Worm (Caenorhabditis elegans) whole organism, L2 larva: ENCODE results near the gene msp-19.

Source experiments
- C34F6.9 ChIP-seq: fragments of 150-350 bp; optimal IDR thresholded peaks from 2 replicates; lab custom pipeline; 2014; ENCODE audit warnings: missing biosample characterization, missing genetic modification characterization
- R02D3.7 ChIP-seq: fragments of 150-350 bp; optimal IDR thresholded peaks from 2 replicates; lab custom pipeline; 2014; ENCODE audit warnings: missing biosample characterization, missing genetic modification characterization
- ZK546.5 ChIP-seq: sonication (generic microtip); optimal IDR thresholded peaks from 2 replicates; lab custom pipeline; 2017; ENCODE audit warnings: missing biosample characterization, missing genetic modification characterization
- alr-1 ChIP-seq: fragments of 150-350 bp; optimal IDR thresholded peaks from 2 replicates; lab custom pipeline; 2014; ENCODE audit warnings: missing biosample characterization, missing genetic modification characterization
- ama-1 ChIP-seq: fragments of 150-350 bp; optimal IDR thresholded peaks from 2 replicates; lab custom pipeline; 2018; ENCODE audit warnings: inconsistent platforms
- elt-3 ChIP-seq: sonication (generic microtip); optimal IDR thresholded peaks from 2 replicates; lab custom pipeline; 2017; ENCODE audit warnings: missing biosample characterization, missing genetic modification characterization
- nhr-10 ChIP-seq: sonication (generic microtip); optimal IDR thresholded peaks from 2 replicates; lab custom pipeline; 2017; ENCODE audit warnings: missing biosample characterization, missing genetic modification characterization
- nhr-12 ChIP-seq: fragments of 150-350 bp; optimal IDR thresholded peaks from 2 replicates; lab custom pipeline; 2014; ENCODE audit warnings: missing biosample characterization, missing genetic modification characterization
- nhr-237 ChIP-seq: fragments of 150-350 bp; optimal IDR thresholded peaks from 2 replicates; lab custom pipeline; 2014; ENCODE audit warnings: missing biosample characterization, missing genetic modification characterization
- nhr-77 ChIP-seq: fragments of 150-350 bp; optimal IDR thresholded peaks from 2 replicates; lab custom pipeline; 2014; ENCODE audit warnings: missing biosample characterization, missing genetic modification characterization
- sem-4 ChIP-seq: fragments of 150-350 bp; optimal IDR thresholded peaks from 2 replicates; lab custom pipeline; 2014; ENCODE audit warnings: missing biosample characterization, missing genetic modification reagents, missing genetic modification characterization
- ztf-1 ChIP-seq: fragments of 200-800 bp; sonication (Bioruptor generic); conservative IDR thresholded peaks from 2 replicates; pipeline ENCODE4 v1.3.6; 2022; ENCODE audit warnings: missing genetic modification characterization, missing compliant biosample characterization
- ztf-11 ChIP-seq: sonication (generic microtip); optimal IDR thresholded peaks from 2 replicates; lab custom pipeline; 2017; ENCODE audit warnings: missing biosample characterization, missing genetic modification characterization

ce11 chrIV:5215092-5215491 is 45.3 kb upstream of the msp-19 start, which contains the start of gene Y59E9AL.4:
- TF ChIP-seq elt-3 (no peak), nhr-237 (tag; lab: Kevin White, UChicago) (no peak), ama-1 (lab: Kevin White, UChicago) (no peak), ztf-1 (GFP tag; lab: Robert Waterston, UW) (no peak), ztf-11 (tag; lab: Kevin White, UChicago) (no peak), nhr-77 (no peak), C34F6.9 (tag; lab: Kevin White, UChicago) (no peak), nhr-10 (tag; lab: Kevin White, UChicago) (no peak), R02D3.7 (no peak), ZK546.5 (tag; lab: Kevin White, UChicago) (no peak), sem-4 (tag; lab: Kevin White, UChicago) (no peak), alr-1 (tag; lab: Kevin White, UChicago) (no peak), nhr-12 (tag; lab: Kevin White, UChicago) (no peak)
